Worm (Caenorhabditis elegans): ENCODE data around the gene F28F9.2.

DNA sequence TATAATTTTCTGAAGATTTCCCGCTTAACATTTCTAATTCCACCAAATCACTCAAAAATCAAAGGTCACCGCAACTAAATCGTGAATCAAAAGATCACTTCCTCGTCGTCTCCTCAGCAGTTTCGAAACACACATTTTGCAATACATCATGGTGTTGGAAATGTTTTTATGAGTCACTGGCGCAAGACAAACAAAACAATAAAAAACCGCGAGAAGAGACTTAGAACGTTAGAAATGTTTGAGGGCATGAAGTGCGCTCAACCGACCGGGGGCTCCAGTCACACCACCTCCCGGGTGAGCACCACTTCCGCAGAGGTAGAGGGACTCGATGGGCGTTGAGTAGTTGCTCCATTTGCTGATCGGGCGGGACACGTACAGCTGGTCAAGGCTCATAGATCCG, 35.7 kb downstream of the F28F9.2 start:
- TF ChIP-seq tra-4 (tag; optimal IDR thresholded peaks at IDR 0.05) (no peak), hmg-4 (GFP tag; optimal IDR thresholded peaks at IDR 0.05) (no peak), scrt-1 (GFP tag; IDR thresholded peaks at IDR 0.05) (no peak), ets-7 (tag; optimal IDR thresholded peaks at IDR 0.05) (no peak), F13C5.2 (tag; optimal IDR thresholded peaks at IDR 0.05) (no peak), ama-1 (optimal IDR thresholded peaks at IDR 0.05) (no peak), ceh-13 (GFP tag; optimal IDR thresholded peaks at IDR 0.05) (no peak), sea-1 (GFP tag; conservative IDR thresholded peaks at IDR 0.05) (no peak), tbx-37 (GFP tag; conservative IDR thresholded peaks at IDR 0.05) (no peak), flt-1 (GFP tag; IDR thresholded peaks at IDR 0.05) (no peak)

All from whole organism, early embryonic.